Worm (Caenorhabditis elegans) whole organism, young adult: ENCODE results near the gene srx-112.

ENCODE experiments used
- B0035.1 ChIP-seq: sonication (generic microtip); optimal IDR thresholded peaks from 2 replicates; lab custom pipeline; 2016; ENCODE audit warnings: missing genetic modification characterization, mild to moderate bottlenecking, missing compliant biosample characterization, missing genotype, missing genetic modification reagents
- B0336.3 ChIP-seq: fragments of 200-800 bp; sonication (Bioruptor generic); IDR thresholded peaks from 2 replicates; pipeline ENCODE4 v1.3.6; 2022; ENCODE audit warnings: missing genetic modification characterization, missing compliant biosample characterization
- F39B2.1 ChIP-seq: fragments of 200-800 bp; sonication (Bioruptor generic); IDR thresholded peaks from 2 replicates; pipeline ENCODE4 v1.3.6; 2022; ENCODE audit warnings: missing genetic modification reagents, missing genetic modification characterization, missing compliant biosample characterization
- F49E8.2 ChIP-seq: sonication (generic microtip); optimal IDR thresholded peaks from 3 replicates; lab custom pipeline; 2017; ENCODE audit warnings: missing genetic modification characterization, mild to moderate bottlenecking, missing compliant biosample characterization, antibody characterized with exemption, moderate library complexity; ENCODE audit not compliant: insufficient read depth
- F57A8.1 ChIP-seq: fragments of 200-800 bp; sonication (Bioruptor generic); optimal IDR thresholded peaks from 2 replicates; lab custom pipeline; 2018; ENCODE audit warnings: mild to moderate bottlenecking, missing genetic modification characterization, moderate library complexity, missing compliant biosample characterization
- Y67H2A.10 ChIP-seq: fragments of 200-800 bp; sonication (Bioruptor generic); conservative IDR thresholded peaks from 2 replicates; pipeline ENCODE4 v1.3.6; 2022; ENCODE audit warnings: missing genetic modification reagents, missing genetic modification characterization, missing compliant biosample characterization
- ama-1 ChIP-seq, 3 experiments: fragments of 150-350 bp in 1 of 3; sonication (generic microtip) in 2 of 3; optimal IDR thresholded peaks; 2 replicates each; lab custom pipeline; 2014 to 2018; ENCODE audit warnings: missing biosample characterization in 2 of 3, missing genetic modification characterization in 2 of 3, missing genetic modification reagents in 2 of 3
- aptf-2 ChIP-seq: fragments of 200-800 bp; sonication (Bioruptor generic); conservative IDR thresholded peaks from 2 replicates; pipeline ENCODE4 v1.3.6; 2022; ENCODE audit warnings: missing genetic modification reagents, missing genetic modification characterization, missing compliant biosample characterization
- atf-7 ChIP-seq: sonication (generic microtip); optimal IDR thresholded peaks from 2 replicates; lab custom pipeline; 2017; ENCODE audit warnings: mild to moderate bottlenecking, missing genetic modification characterization, missing compliant biosample characterization
- attf-5 ChIP-seq: fragments of 200-800 bp; sonication (Bioruptor generic); optimal IDR thresholded peaks from 2 replicates; lab custom pipeline; 2018; ENCODE audit warnings: mild to moderate bottlenecking, missing genetic modification characterization, missing compliant biosample characterization
- attf-6 ChIP-seq: fragments of 200-800 bp; sonication (Bioruptor generic); IDR thresholded peaks from 2 replicates; pipeline ENCODE4 v1.3.6; 2022; ENCODE audit warnings: missing genetic modification reagents, missing genetic modification characterization, missing compliant biosample characterization
- bed-1 ChIP-seq: fragments of 200-800 bp; sonication (Bioruptor generic); IDR thresholded peaks from 2 replicates; pipeline ENCODE4 v1.3.6; 2022; ENCODE audit warnings: missing genetic modification reagents, missing genetic modification characterization, missing compliant biosample characterization
- ceh-27 ChIP-seq: fragments of 200-800 bp; sonication (Bioruptor generic); optimal IDR thresholded peaks from 2 replicates; lab custom pipeline; 2018; ENCODE audit warnings: mild to moderate bottlenecking, missing genetic modification characterization, moderate library complexity, missing compliant biosample characterization
- ceh-58 ChIP-seq: fragments of 200-800 bp; sonication (Bioruptor generic); IDR thresholded peaks from 2 replicates; pipeline ENCODE4 v1.3.6; 2022; ENCODE audit warnings: missing genetic modification characterization, missing compliant biosample characterization
- ceh-79 ChIP-seq: sonication (generic microtip); optimal IDR thresholded peaks from 2 replicates; lab custom pipeline; 2017; ENCODE audit warnings: mild to moderate bottlenecking, missing genetic modification characterization, missing compliant biosample characterization
- dpff-1 ChIP-seq: sonication (generic microtip); optimal IDR thresholded peaks from 2 replicates; lab custom pipeline; 2017; ENCODE audit warnings: mild to moderate bottlenecking, missing genetic modification characterization, missing compliant biosample characterization
- efl-1 ChIP-seq: fragments of 150-350 bp; optimal IDR thresholded peaks from 2 replicates; lab custom pipeline; 2014; ENCODE audit warnings: missing biosample characterization, missing genetic modification reagents, missing genetic modification characterization
- ekl-4 ChIP-seq: fragments of 200-800 bp; sonication (Bioruptor generic); IDR thresholded peaks from 2 replicates; pipeline ENCODE4 v1.3.6; 2022; ENCODE audit warnings: missing genetic modification reagents, missing genetic modification characterization, missing compliant biosample characterization
- gei-17 ChIP-seq: fragments of 200-800 bp; sonication (Bioruptor generic); optimal IDR thresholded peaks from 2 replicates; lab custom pipeline; 2018; ENCODE audit warnings: mild to moderate bottlenecking, missing genetic modification characterization, missing compliant biosample characterization
- hlh-12 ChIP-seq: sonication (generic microtip); optimal IDR thresholded peaks from 2 replicates; lab custom pipeline; 2016; ENCODE audit warnings: missing genetic modification characterization, missing compliant biosample characterization
- hrde-1 ChIP-seq: sonication (generic microtip); optimal IDR thresholded peaks from 2 replicates; lab custom pipeline; 2016; ENCODE audit warnings: missing genetic modification characterization, mild to moderate bottlenecking, missing compliant biosample characterization, moderate library complexity, missing genotype, missing genetic modification reagents, borderline replicate concordance
- lin-26 ChIP-seq: fragments of 200-800 bp; sonication (Bioruptor generic); IDR thresholded peaks from 2 replicates; pipeline ENCODE4 v1.3.6; 2022; ENCODE audit warnings: missing genetic modification reagents, missing genetic modification characterization, missing compliant biosample characterization
- lin-35 ChIP-seq, 3 experiments: fragments of 150-350 bp in 2 of 3; sonication (generic microtip) in 1 of 3; optimal IDR thresholded peaks; 2 replicates each; lab custom pipeline; 2014 to 2018; ENCODE audit warnings: missing biosample characterization in 3 of 3, missing genetic modification characterization in 3 of 3, missing genetic modification reagents in 3 of 3
- lin-40 ChIP-seq: sonication (generic microtip); optimal IDR thresholded peaks from 2 replicates; lab custom pipeline; 2016; ENCODE audit warnings: missing genetic modification characterization, mild to moderate bottlenecking, missing compliant biosample characterization, missing genotype, missing genetic modification reagents
- madf-3 ChIP-seq: fragments of 200-800 bp; sonication (Bioruptor generic); IDR thresholded peaks from 2 replicates; pipeline ENCODE4 v1.3.6; 2022; ENCODE audit warnings: missing genetic modification reagents, missing genetic modification characterization, missing compliant biosample characterization
- madf-6 ChIP-seq: fragments of 200-800 bp; sonication (Bioruptor generic); IDR thresholded peaks from 2 replicates; pipeline ENCODE4 v1.3.6; 2022; ENCODE audit warnings: missing genetic modification reagents, missing genetic modification characterization, missing compliant biosample characterization
- nfya-2 ChIP-seq: fragments of 200-800 bp; sonication (Bioruptor generic); IDR thresholded peaks from 2 replicates; pipeline ENCODE4 v1.3.6; 2022; ENCODE audit warnings: missing genetic modification reagents, missing genetic modification characterization, missing compliant biosample characterization
- nfyb-1 ChIP-seq: fragments of 200-800 bp; sonication (Bioruptor generic); IDR thresholded peaks from 2 replicates; pipeline ENCODE4 v1.3.6; 2022; ENCODE audit warnings: missing genetic modification reagents, missing genetic modification characterization, missing compliant biosample characterization
- nhr-80 ChIP-seq: sonication (generic microtip); optimal IDR thresholded peaks from 2 replicates; lab custom pipeline; 2016; ENCODE audit warnings: missing genetic modification characterization, missing compliant biosample characterization
- pbrm-1 ChIP-seq: fragments of 200-800 bp; sonication (Bioruptor generic); IDR thresholded peaks from 2 replicates; pipeline ENCODE4 v1.3.6; 2022; ENCODE audit warnings: missing genetic modification reagents, missing genetic modification characterization, missing compliant biosample characterization
- rpc-1 ChIP-seq, 2 experiments: fragments of 150-350 bp in 1 of 2; sonication (generic microtip) in 1 of 2; optimal IDR thresholded peaks; 2 replicates each; lab custom pipeline; 2014 to 2018; ENCODE audit warnings: missing biosample characterization in 1 of 2, missing genetic modification characterization in 1 of 2, missing genetic modification reagents in 1 of 2, missing genotype in 1 of 2
- sdz-38 ChIP-seq: sonication (generic microtip); optimal IDR thresholded peaks from 2 replicates; lab custom pipeline; 2016; ENCODE audit warnings: missing genotype, missing genetic modification characterization, missing compliant biosample characterization
- unc-130 ChIP-seq: sonication (generic microtip); optimal IDR thresholded peaks from 2 replicates; lab custom pipeline; 2016; ENCODE audit warnings: missing genetic modification reagents, missing genetic modification characterization, missing compliant biosample characterization
- unc-62 ChIP-seq: fragments of 150-350 bp; optimal IDR thresholded peaks from 2 replicates; lab custom pipeline; 2014; ENCODE audit warnings: missing biosample characterization, missing genetic modification reagents, missing genetic modification characterization
- xnd-1 ChIP-seq: sonication (generic microtip); optimal IDR thresholded peaks from 2 replicates; lab custom pipeline; 2016; ENCODE audit warnings: missing genotype, missing genetic modification reagents, missing genetic modification characterization, missing compliant biosample characterization
- zfh-2 ChIP-seq: fragments of 200-800 bp; sonication (Bioruptor generic); conservative IDR thresholded peaks from 2 replicates; pipeline ENCODE4 v1.3.6; 2022; ENCODE audit warnings: missing genetic modification reagents, missing genetic modification characterization, missing compliant biosample characterization
- zim-3 ChIP-seq: sonication (generic microtip); optimal IDR thresholded peaks from 2 replicates; lab custom pipeline; 2017; ENCODE audit warnings: mild to moderate bottlenecking, missing genetic modification characterization, moderate library complexity, missing compliant biosample characterization
- ztf-22 ChIP-seq: fragments of 200-800 bp; sonication (Bioruptor generic); optimal IDR thresholded peaks from 2 replicates; lab custom pipeline; 2018; ENCODE audit warnings: mild to moderate bottlenecking, missing genetic modification characterization, moderate library complexity, missing compliant biosample characterization
- ztf-25 ChIP-seq: fragments of 200-800 bp; sonication (Bioruptor generic); IDR thresholded peaks from 2 replicates; pipeline ENCODE4 v1.3.6; 2022; ENCODE audit warnings: missing genetic modification reagents, missing genetic modification characterization, missing compliant biosample characterization
- ztf-26 ChIP-seq: sonication (generic microtip); optimal IDR thresholded peaks from 2 replicates; lab custom pipeline; 2017; ENCODE audit warnings: missing genetic modification characterization, missing compliant biosample characterization
- ztf-28 ChIP-seq: fragments of 200-800 bp; sonication (Bioruptor generic); IDR thresholded peaks from 2 replicates; pipeline ENCODE4 v1.3.6; 2022; ENCODE audit warnings: missing genetic modification reagents, missing genetic modification characterization, missing compliant biosample characterization
- ztf-6 ChIP-seq: fragments of 200-800 bp; sonication (Bioruptor generic); IDR thresholded peaks from 2 replicates; pipeline ENCODE4 v1.3.6; 2022; ENCODE audit warnings: missing genetic modification reagents, missing genetic modification characterization, missing compliant biosample characterization

Gene srx-112

DNA sequence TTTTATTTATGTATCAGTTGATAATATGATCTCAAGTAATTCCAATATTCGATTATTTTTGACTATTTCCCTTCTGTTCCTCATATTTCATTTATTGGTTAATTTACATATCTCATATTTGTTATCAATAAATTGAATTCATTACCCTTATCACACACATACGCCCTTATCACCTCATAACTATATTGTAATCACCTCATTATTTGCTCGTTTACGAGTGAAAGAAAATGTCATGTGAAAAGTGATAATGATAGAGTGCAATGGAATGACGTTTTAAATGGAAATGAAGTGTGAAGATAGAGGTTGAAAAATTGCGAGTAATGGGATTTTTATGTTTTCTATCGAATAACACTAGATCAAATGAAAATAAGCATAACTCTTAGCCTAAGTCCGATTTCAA lies 22.2 kb upstream of the srx-112 start (continued):
- TF ChIP-seq ztf-22 (GFP tag; lab: Kevin White, UChicago) (peak; percentile 65), pbrm-1 (GFP tag; lab: Robert Waterston, UW) (no peak), Y67H2A.10 (no peak), F57A8.1 (GFP tag; lab: Kevin White, UChicago) (no peak), unc-62 (GFP tag; lab: Kevin White, UChicago) (peak; percentile 19), efl-1 (GFP tag; lab: Kevin White, UChicago) (no peak), ztf-25 (GFP tag; lab: Robert Waterston, UW) (no peak), F39B2.1 (no peak), nhr-80 (tag; lab: Kevin White, UChicago) (peak; percentile 92), nfyb-1 (GFP tag; lab: Robert Waterston, UW) (peak; percentile 52; the same call in 1 of the 2 replicates), atf-7 (peak; percentile 84)

DNA sequence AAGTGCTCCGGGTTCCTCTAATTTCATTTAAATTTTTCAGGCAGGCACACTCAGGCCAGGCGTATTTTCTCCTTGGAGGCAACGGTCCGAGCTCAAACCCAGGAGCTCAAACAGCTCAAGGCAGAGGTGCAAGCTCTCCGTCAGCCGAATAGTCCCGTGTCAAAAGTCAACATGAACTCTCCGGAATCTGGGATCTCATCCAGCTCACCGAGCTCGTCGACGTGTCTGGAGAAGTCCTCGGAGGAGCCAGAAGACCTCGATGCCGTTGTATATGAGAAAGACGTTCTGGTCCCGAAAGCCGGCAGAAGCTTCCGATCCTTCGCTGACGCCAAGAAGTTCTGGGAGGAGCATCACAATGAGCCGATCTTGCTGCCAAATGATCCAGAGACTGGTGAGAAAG lies 21.4 kb upstream of the srx-112 start:
- TF ChIP-seq zfh-2 (GFP tag; lab: Robert Waterston, UW) = peak; percentile 70
- TF ChIP-seq hrde-1 (tag; lab: Kevin White, UChicago) = no peak

DNA sequence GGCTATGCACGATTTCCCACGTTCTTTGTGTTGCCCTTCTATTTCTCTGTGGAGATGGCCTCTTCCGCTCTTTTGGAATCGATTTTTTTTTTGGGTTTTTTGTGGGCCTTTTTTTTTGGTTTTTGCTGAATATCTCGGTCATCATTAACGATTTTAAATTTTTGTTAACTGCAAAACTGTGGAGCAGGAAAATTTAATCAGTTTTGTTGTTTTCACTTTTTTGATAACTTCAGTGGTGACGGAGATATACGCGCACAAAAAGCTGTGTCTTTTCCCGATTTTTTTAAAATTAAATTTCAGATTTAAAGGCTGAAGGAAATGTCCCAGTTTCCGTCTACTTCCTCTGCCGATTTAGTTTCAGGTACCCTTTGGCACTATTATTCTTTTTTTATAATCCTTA lies 20.9 kb upstream of the srx-112 start, which contains the start of gene T24E12.1:
Gene T24E12.1, plus strand, starts transcription at position 301 of the 400 bp plus-strand sequence.
- TF ChIP-seq Y67H2A.10 (no peak), dpff-1 (tag; lab: Kevin White, UChicago) (no peak), aptf-2 (peak; percentile 84; the same call in 1 of the 2 replicates)

DNA sequence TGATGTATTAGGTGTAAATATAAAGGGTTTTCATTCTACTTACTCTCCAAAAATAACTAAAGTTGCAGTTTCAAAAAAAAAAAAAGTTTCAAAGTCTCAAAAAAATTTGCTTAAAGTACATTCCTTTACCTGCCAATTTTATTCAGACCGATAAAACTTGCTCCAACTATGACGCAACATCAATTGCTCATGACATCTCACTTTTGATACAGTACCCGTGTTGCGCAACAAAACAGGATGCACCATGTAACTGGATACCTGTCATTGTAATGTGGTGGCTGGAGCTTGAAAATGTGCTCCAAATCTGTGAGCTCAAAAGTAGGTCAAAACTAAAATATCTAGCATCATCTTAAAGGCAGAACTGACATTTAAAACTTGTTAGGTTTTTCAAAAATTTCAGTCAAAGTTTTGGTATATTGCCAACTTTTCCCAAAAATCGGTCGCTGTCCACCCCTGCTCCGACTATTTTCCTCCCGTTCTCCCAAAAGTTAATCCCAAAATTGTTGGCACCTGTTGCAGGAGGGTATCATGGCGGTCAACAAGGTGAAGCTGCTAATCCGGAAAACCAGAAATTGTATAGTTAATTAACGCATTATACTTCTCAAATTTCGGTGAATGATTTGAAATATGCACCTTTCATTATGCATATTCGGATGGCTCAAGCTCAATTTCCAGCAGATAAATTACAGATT lies 18.1 kb upstream of the srx-112 start, which contains the start of gene T24E12.2:
Gene T24E12.2, plus strand, starts transcription at position 642 of the 692 bp plus-strand sequence.
- TF ChIP-seq attf-5 (no peak), bed-1 (no peak), attf-6 (GFP tag; lab: Robert Waterston, UW) (no peak), unc-130 (no peak), madf-6 (GFP tag; lab: Robert Waterston, UW) (no peak), aptf-2 (no peak), xnd-1 (tag; lab: Kevin White, UChicago) (no peak), ztf-6 (GFP tag; lab: Robert Waterston, UW) (no peak), hlh-12 (tag; lab: Kevin White, UChicago) (no peak), nfya-2 (GFP tag; lab: Robert Waterston, UW) (no peak), gei-17 (no peak), ceh-27 (no peak), rpc-1 (optimal IDR thresholded peaks at IDR 0.05; lab: Kevin White, UChicago) (no peak), rpc-1 (tag; optimal IDR thresholded peaks at IDR 0.05; lab: Kevin White, UChicago) (no peak), F39B2.1 (no peak), ceh-79 (tag; lab: Kevin White, UChicago) (no peak), madf-3 (GFP tag; lab: Robert Waterston, UW) (no peak), ceh-58 (GFP tag; lab: Robert Waterston, UW) (no peak)

DNA sequence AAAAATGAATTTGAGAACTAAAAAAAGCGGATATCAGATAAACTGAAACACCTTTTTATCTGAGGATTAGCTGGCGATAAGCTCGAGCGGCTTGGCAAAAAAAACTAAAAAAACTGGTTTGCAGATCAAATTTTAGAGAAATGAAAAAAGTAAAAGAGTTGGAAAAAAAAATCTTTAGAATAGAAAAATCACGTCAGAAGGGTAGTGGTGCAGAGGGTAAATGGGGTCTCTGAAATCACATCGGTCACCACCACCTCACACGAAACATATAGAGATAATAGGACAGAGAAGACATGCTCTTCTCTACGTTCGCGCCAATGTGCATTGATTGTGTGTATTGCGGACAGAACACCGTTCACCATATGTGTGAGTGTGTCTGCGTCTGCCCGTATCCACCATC lies 16.9 kb upstream of the srx-112 start:
- TF ChIP-seq B0336.3 (GFP tag; lab: Robert Waterston, UW) (no peak), ztf-22 (GFP tag; lab: Kevin White, UChicago) (no peak), ekl-4 (GFP tag; lab: Robert Waterston, UW) (no peak), F49E8.2 (tag; lab: Kevin White, UChicago) (no peak), ama-1 (optimal IDR thresholded peaks at IDR 0.05; lab: Kevin White, UChicago) (no peak), ama-1 (GFP tag; optimal IDR thresholded peaks at IDR 0.05; lab: Kevin White, UChicago) (no peak), B0035.1 (no peak), lin-26 (GFP tag; lab: Robert Waterston, UW) (no peak), atf-7 (no peak), ztf-28 (GFP tag; lab: Robert Waterston, UW) (no peak), zim-3 (tag; lab: Kevin White, UChicago) (no peak), lin-40 (tag; lab: Kevin White, UChicago) (no peak), lin-35 (GFP tag; optimal IDR thresholded peaks at IDR 0.05; lab: Kevin White, UChicago) (no peak), sdz-38 (tag; lab: Kevin White, UChicago) (no peak), ztf-26 (tag; lab: Kevin White, UChicago) (no peak)
